Worm (Caenorhabditis elegans) whole organism, young adult: ENCODE results near the gene nccd-1.

ENCODE experiments used
- B0019.2 ChIP-seq: fragments of 200-800 bp; sonication (Bioruptor generic); conservative IDR thresholded peaks from 2 replicates; pipeline ENCODE4 v1.3.6; 2022; ENCODE audit warnings: missing genetic modification reagents, missing genetic modification characterization, missing compliant biosample characterization
- F57A8.1 ChIP-seq: fragments of 200-800 bp; sonication (Bioruptor generic); optimal IDR thresholded peaks from 2 replicates; lab custom pipeline; 2018; ENCODE audit warnings: mild to moderate bottlenecking, missing genetic modification characterization, moderate library complexity, missing compliant biosample characterization
- atf-7 ChIP-seq: sonication (generic microtip); optimal IDR thresholded peaks from 2 replicates; lab custom pipeline; 2017; ENCODE audit warnings: mild to moderate bottlenecking, missing genetic modification characterization, missing compliant biosample characterization
- rcor-1 ChIP-seq: fragments of 200-800 bp; sonication (Bioruptor generic); IDR thresholded peaks from 2 replicates; pipeline ENCODE4 v1.3.6; 2022; ENCODE audit warnings: missing genetic modification reagents, missing genetic modification characterization, missing compliant biosample characterization
- snpc-4 ChIP-seq, 5 experiments: fragments of 150-350 bp in 1 of 5; sonication (generic microtip) in 4 of 5; optimal IDR thresholded peaks; 2 replicates each; lab custom pipeline; 2014 to 2018; ENCODE audit warnings: missing genetic modification characterization in 5 of 5, missing biosample characterization in 3 of 5, antibody characterized with exemption in 2 of 5, mild to moderate bottlenecking in 2 of 5, missing compliant biosample characterization in 2 of 5, missing genotype in 2 of 5, moderate library complexity in 2 of 5, missing genetic modification reagents in 1 of 5
- tlf-1 ChIP-seq: fragments of 200-800 bp; sonication (Bioruptor generic); optimal IDR thresholded peaks from 2 replicates; lab custom pipeline; 2018; ENCODE audit warnings: mild to moderate bottlenecking, missing genetic modification characterization, missing compliant biosample characterization

- TF ChIP-seq B0019.2 (GFP tag; lab: Robert Waterston, UW): no peak
- no peak for TF ChIP-seq atf-7 (tag; lab: Kevin White, UChicago)
- TF ChIP-seq snpc-4 (GFP tag; optimal IDR thresholded peaks at IDR 0.05; lab: Kevin White, UChicago): no peak
- no peak for TF ChIP-seq snpc-4 (tag; optimal IDR thresholded peaks at IDR 0.05; lab: Kevin White, UChicago)
- TF ChIP-seq F57A8.1 (GFP tag; lab: Kevin White, UChicago): no peak
- no peak for TF ChIP-seq rcor-1 (GFP tag; lab: Robert Waterston, UW)
- no peak for TF ChIP-seq tlf-1 (GFP tag; lab: Kevin White, UChicago)
Measured at ce11 chrIV:17005734-17006133, 17.2 kb downstream of the nccd-1 start.
